Fruit fly (Drosophila melanogaster): ENCODE data around the gene Jon99Cii.

Jon99Cii gene

DNA sequence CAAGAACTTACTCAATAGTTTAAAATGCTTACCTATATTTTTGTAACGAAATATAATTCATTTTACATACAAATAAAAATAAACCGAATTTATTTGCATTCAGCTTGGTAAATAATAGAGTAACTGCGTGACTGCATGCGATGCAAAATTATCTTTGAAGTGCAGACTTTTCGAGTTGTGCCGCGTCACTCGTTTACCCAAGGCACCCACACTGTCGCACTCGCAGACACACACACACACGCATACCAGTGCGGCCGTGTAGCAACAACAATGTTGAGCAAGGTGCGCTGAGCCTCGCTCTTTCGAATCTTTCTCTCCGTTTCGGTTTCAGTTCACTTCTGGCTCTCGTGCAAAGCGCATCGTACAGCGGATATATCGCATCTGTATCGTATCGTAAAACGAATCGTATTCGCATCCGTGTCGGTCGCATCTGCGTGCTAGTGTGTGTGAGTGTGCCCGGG is 47.7 kb downstream of the Jon99Cii start, which contains the start of gene CG31038 (continued):
- TF ChIP-seq CG2712 (tag; optimal IDR thresholded peaks at IDR 0.05) (peak; percentile 29), gsb-n (tag; optimal IDR thresholded peaks at IDR 0.05) (peak; percentile 36), CG2678 (tag; optimal IDR thresholded peaks at IDR 0.05) (peak; percentile 10), lbe (GFP tag; optimal IDR thresholded peaks at IDR 0.05) (peak; percentile 1), CG1602 (GFP tag; optimal IDR thresholded peaks at IDR 0.05) (no peak), gcm (GFP tag; optimal IDR thresholded peaks at IDR 0.05) (no peak), CG10543 (GFP tag; optimal IDR thresholded peaks at IDR 0.05) (peak; percentile 34), sob (GFP tag; IDR thresholded peaks at IDR 0.05) (peak; percentile 57), chn (GFP tag; optimal IDR thresholded peaks at IDR 0.05) (peak; percentile 26), stc (GFP tag; IDR thresholded peaks at IDR 0.05) (0 out of 2 replicates have a peak, but pooled peaks have one; percentile 17), CG17328 (GFP tag; IDR thresholded peaks at IDR 0.05) (peak; percentile 27; the same call in 1 of the 2 replicates), dpn (GFP tag; optimal IDR thresholded peaks at IDR 0.05) (peak in 1 of 2 experiments; percentile 20), cg (GFP tag; optimal IDR thresholded peaks at IDR 0.05) (peak; percentile 97), kay (GFP tag; optimal IDR thresholded peaks at IDR 0.05) (peak; percentile 43), Eip74EF (GFP tag; optimal IDR thresholded peaks at IDR 0.05) (peak in 1 of 2 experiments; percentile 4), NK7.1 (GFP tag; optimal IDR thresholded peaks at IDR 0.05) (peak; percentile 1), CG12219 (GFP tag; optimal IDR thresholded peaks at IDR 0.05) (peak; percentile 42), CG1832 (GFP tag; optimal IDR thresholded peaks at IDR 0.05) (no peak), HLHmδ (GFP tag; optimal IDR thresholded peaks at IDR 0.05) (peak; percentile 89), bbx (GFP tag; IDR thresholded peaks at IDR 0.05; ENCODE audit: partially characterized antibody) (peak; percentile 69), chinmo (GFP tag; IDR thresholded peaks at IDR 0.05; ENCODE audit: partially characterized antibody) (peak; percentile 93; the same call in 3 of the 4 replicates), twi (tag; optimal IDR thresholded peaks at IDR 0.05) (no peak), Aef1 (GFP tag; IDR thresholded peaks at IDR 0.05) (peak; percentile 66), CG3163 (GFP tag; optimal IDR thresholded peaks at IDR 0.05) (peak; percentile 79), nerfin-1 (tag; optimal IDR thresholded peaks at IDR 0.05) (peak; percentile 20), Asciz (GFP tag; optimal IDR thresholded peaks at IDR 0.05) (peak; percentile 29), Sry-δ (GFP tag; optimal IDR thresholded peaks at IDR 0.05) (no peak), shn (GFP tag; optimal IDR thresholded peaks at IDR 0.05) (peak; percentile 23), Abd-B (GFP tag; optimal IDR thresholded peaks at IDR 0.05) (no peak), ara (GFP tag; IDR thresholded peaks at IDR 0.05) (peak; percentile 61; the same call in 1 of the 2 replicates), CG30403 (GFP tag; optimal IDR thresholded peaks at IDR 0.05) (peak; percentile 7), gcm2 (GFP tag; optimal IDR thresholded peaks at IDR 0.05) (no peak), pb (GFP tag; optimal IDR thresholded peaks at IDR 0.05) (peak; percentile 8), z (GFP tag; IDR thresholded peaks at IDR 0.05) (peak; percentile 80), Hr39 (optimal IDR thresholded peaks at IDR 0.05) (no peak), CG31441 (GFP tag; IDR thresholded peaks at IDR 0.05) (peak; percentile 24), CG12769 (tag; optimal IDR thresholded peaks at IDR 0.05) (peak; percentile 37), disco-r (GFP tag; optimal IDR thresholded peaks at IDR 0.05) (no peak), NFAT (GFP tag; IDR thresholded peaks at IDR 0.05) (peak; percentile 40; the same call in 1 of the 2 replicates), so (GFP tag; IDR thresholded peaks at IDR 0.05) (peak; percentile 75; the same call in 2 of the 3 replicates), lov (optimal IDR thresholded peaks at IDR 0.05) (no peak), lov (GFP tag; IDR thresholded peaks at IDR 0.05) (0 out of 3 replicates have a peak, but pooled peaks have one; percentile 40), grn (GFP tag; optimal IDR thresholded peaks at IDR 0.05) (peak; percentile 60), tll (GFP tag; optimal IDR thresholded peaks at IDR 0.05) (peak in 1 of 2 experiments; percentile 25), CG7987 (GFP tag; optimal IDR thresholded peaks at IDR 0.05) (peak; percentile 34), CG32532 (GFP tag; IDR thresholded peaks at IDR 0.05) (0 out of 2 replicates have a peak, but pooled peaks have one; percentile 15), Opbp (GFP tag; IDR thresholded peaks at IDR 0.05; ENCODE audit: partially characterized antibody) (peak; percentile 62; the same call in 2 of the 3 replicates), CG15601 (tag; optimal IDR thresholded peaks at IDR 0.05) (peak; percentile 80), sens (GFP tag) (peak; percentile 76), CG33213 (GFP tag; optimal IDR thresholded peaks at IDR 0.05) (no peak)
